Worm (Caenorhabditis elegans) whole organism, midembryonic: Measurements from ENCODE around the gene K10H10.4.

Experiments used
- T22C8.4 ChIP-seq: fragments of 200-800 bp; sonication (Bioruptor generic); IDR thresholded peaks from 2 replicates; pipeline ENCODE4 v1.3.6; 2022; ENCODE audit warnings: missing genetic modification characterization, missing compliant biosample characterization
- cog-1 ChIP-seq: sonication (generic microtip); optimal IDR thresholded peaks from 2 replicates; lab custom pipeline; 2016; ENCODE audit warnings: missing genetic modification characterization, missing compliant biosample characterization
- flt-1 ChIP-seq: fragments of 200-800 bp; sonication (Bioruptor generic); IDR thresholded peaks from 2 replicates; pipeline ENCODE4 v1.3.6; 2022; ENCODE audit warnings: missing genetic modification characterization, missing compliant biosample characterization
- klf-2 ChIP-seq: fragments of 200-800 bp; sonication (Bioruptor generic); conservative IDR thresholded peaks from 2 replicates; pipeline ENCODE4 v1.3.6; 2022; ENCODE audit warnings: missing genetic modification reagents, missing genetic modification characterization, missing compliant biosample characterization
- med-1 ChIP-seq: sonication (generic microtip); optimal IDR thresholded peaks from 2 replicates; lab custom pipeline; 2017; ENCODE audit warnings: missing genetic modification characterization, mild to moderate bottlenecking, missing compliant biosample characterization, antibody characterized with exemption, missing genetic modification reagents; ENCODE audit not compliant: insufficient read depth
- ref-1 ChIP-seq: fragments of 200-800 bp; sonication (Bioruptor generic); conservative IDR thresholded peaks from 2 replicates; pipeline ENCODE4 v1.3.6; 2022; ENCODE audit warnings: missing genetic modification reagents, missing genetic modification characterization, missing compliant biosample characterization
- tab-1 ChIP-seq: fragments of 200-800 bp; sonication (Bioruptor generic); IDR thresholded peaks from 2 replicates; pipeline ENCODE4 v1.3.6; 2022; ENCODE audit warnings: missing genetic modification characterization, missing compliant biosample characterization
- ztf-23 ChIP-seq: fragments of 200-800 bp; sonication (Bioruptor generic); IDR thresholded peaks from 2 replicates; pipeline ENCODE4 v1.3.6; 2022; ENCODE audit warnings: missing genetic modification reagents, missing genetic modification characterization, missing compliant biosample characterization
- ztf-29 ChIP-seq: fragments of 200-800 bp; sonication (Bioruptor generic); IDR thresholded peaks from 2 replicates; pipeline ENCODE4 v1.3.6; 2022; ENCODE audit warnings: missing genetic modification reagents, missing genetic modification characterization, missing compliant biosample characterization

Gene K10H10.4

ce11 chrII:14492592-14493196, 7.5 kb upstream of the K10H10.4 start:
- TF ChIP-seq ztf-23 (GFP tag; lab: Robert Waterston, UW) (no peak), flt-1 (GFP tag; lab: Robert Waterston, UW) (no peak), cog-1 (tag; lab: Kevin White, UChicago) (no peak), klf-2 (GFP tag; lab: Robert Waterston, UW) (no peak), T22C8.4 (GFP tag; lab: Robert Waterston, UW) (no peak), ztf-29 (GFP tag; lab: Robert Waterston, UW) (no peak), tab-1 (GFP tag; lab: Robert Waterston, UW) (no peak), ref-1 (GFP tag; lab: Robert Waterston, UW) (no peak), med-1 (GFP tag; lab: Kevin White, UChicago) (no peak)

- no peak for TF ChIP-seq flt-1 (GFP tag; lab: Robert Waterston, UW)
These were observed 6.2 kb upstream of the K10H10.4 start for ce11 chrII:14494014-14494413.

- no peak for TF ChIP-seq med-1 (GFP tag; lab: Kevin White, UChicago)
- no peak for TF ChIP-seq klf-2 (GFP tag; lab: Robert Waterston, UW)
- TF ChIP-seq tab-1 (GFP tag; lab: Robert Waterston, UW), result no peak
- no peak for TF ChIP-seq flt-1 (GFP tag; lab: Robert Waterston, UW)
- no peak for TF ChIP-seq ref-1 (GFP tag; lab: Robert Waterston, UW)
- TF ChIP-seq ztf-23 (GFP tag; lab: Robert Waterston, UW), result no peak
- no peak for TF ChIP-seq ztf-29 (GFP tag; lab: Robert Waterston, UW)
- TF ChIP-seq T22C8.4 (GFP tag; lab: Robert Waterston, UW), result no peak
- no peak for TF ChIP-seq cog-1 (tag; lab: Kevin White, UChicago)
These were observed 6.0 kb upstream of the K10H10.4 start, which contains the start of gene cysl-2 for ce11 chrII:14494414-14494463. Gene cysl-2 (minus strand): TSS chrII:14494451.

- TF ChIP-seq cog-1 (tag; lab: Kevin White, UChicago), result no peak
- TF ChIP-seq med-1 (GFP tag; lab: Kevin White, UChicago), result no peak
- TF ChIP-seq flt-1 (GFP tag; lab: Robert Waterston, UW), result no peak
These were observed 5.8 kb upstream of the K10H10.4 start for ce11 chrII:14494464-14494863.

ce11 chrII:14495341-14495740, 4.9 kb upstream of the K10H10.4 start:
- TF ChIP-seq ztf-23 (GFP tag; lab: Robert Waterston, UW), result no peak
- no peak for TF ChIP-seq flt-1 (GFP tag; lab: Robert Waterston, UW)
- TF ChIP-seq tab-1 (GFP tag; lab: Robert Waterston, UW), result no peak
- TF ChIP-seq cog-1 (tag; lab: Kevin White, UChicago), result no peak
- TF ChIP-seq T22C8.4 (GFP tag; lab: Robert Waterston, UW), result no peak
- no peak for TF ChIP-seq med-1 (GFP tag; lab: Kevin White, UChicago)
- no peak for TF ChIP-seq ref-1 (GFP tag; lab: Robert Waterston, UW)
- no peak for TF ChIP-seq ztf-29 (GFP tag; lab: Robert Waterston, UW)

ce11 chrII:14496809-14497208, 3.4 kb upstream of the K10H10.4 start:
- TF ChIP-seq T22C8.4 (GFP tag; lab: Robert Waterston, UW) (peak; percentile 87), tab-1 (GFP tag; lab: Robert Waterston, UW) (peak; percentile 92), med-1 (GFP tag; lab: Kevin White, UChicago) (peak; percentile 72), ztf-29 (GFP tag; lab: Robert Waterston, UW) (peak; percentile 90), klf-2 (GFP tag; lab: Robert Waterston, UW) (peak; percentile 88), ref-1 (GFP tag; lab: Robert Waterston, UW) (peak; percentile 82), ztf-23 (GFP tag; lab: Robert Waterston, UW) (peak; percentile 92), flt-1 (GFP tag; lab: Robert Waterston, UW) (peak; percentile 96), cog-1 (tag; lab: Kevin White, UChicago) (peak; percentile 92)

- TF ChIP-seq med-1 (GFP tag; lab: Kevin White, UChicago) (no peak), ref-1 (GFP tag; lab: Robert Waterston, UW) (no peak), flt-1 (GFP tag; lab: Robert Waterston, UW) (no peak), T22C8.4 (GFP tag; lab: Robert Waterston, UW) (no peak), tab-1 (GFP tag; lab: Robert Waterston, UW) (no peak)
These were observed 2.4 kb upstream of the K10H10.4 start, which contains the start of gene dhs-8 for ce11 chrII:14497848-14498247. Gene dhs-8 (plus strand): TSS chrII:14498026.

- TF ChIP-seq cog-1 (tag; lab: Kevin White, UChicago) (no peak), tab-1 (GFP tag; lab: Robert Waterston, UW) (no peak), T22C8.4 (GFP tag; lab: Robert Waterston, UW) (no peak), ref-1 (GFP tag; lab: Robert Waterston, UW) (no peak), klf-2 (GFP tag; lab: Robert Waterston, UW) (no peak), flt-1 (GFP tag; lab: Robert Waterston, UW) (no peak), ztf-29 (GFP tag; lab: Robert Waterston, UW) (no peak), med-1 (GFP tag; lab: Kevin White, UChicago) (no peak), ztf-23 (GFP tag; lab: Robert Waterston, UW) (no peak)
These were observed 1.2 kb downstream of the K10H10.4 start, which contains the start of gene K10H10.5 for ce11 chrII:14501447-14501846. Gene K10H10.5 (plus strand): TSS chrII:14501747.

- TF ChIP-seq klf-2 (GFP tag; lab: Robert Waterston, UW) (no peak), med-1 (GFP tag; lab: Kevin White, UChicago) (no peak), cog-1 (tag; lab: Kevin White, UChicago) (no peak), T22C8.4 (GFP tag; lab: Robert Waterston, UW) (no peak), tab-1 (GFP tag; lab: Robert Waterston, UW) (no peak), ztf-23 (GFP tag; lab: Robert Waterston, UW) (no peak), flt-1 (GFP tag; lab: Robert Waterston, UW) (no peak), ref-1 (GFP tag; lab: Robert Waterston, UW) (no peak), ztf-29 (GFP tag; lab: Robert Waterston, UW) (no peak)
These were observed 2.8 kb downstream of the K10H10.4 start, which contains the start of gene K10H10.6 for ce11 chrII:14502997-14503396. Gene K10H10.6 (plus strand): TSS chrII:14503297.
